Worm (Caenorhabditis elegans) whole organism, young adult: ENCODE results near the gene srz-18.

Experiments used
- F49E8.2 ChIP-seq: sonication (generic microtip); optimal IDR thresholded peaks from 3 replicates; lab custom pipeline; 2017; ENCODE audit warnings: missing genetic modification characterization, mild to moderate bottlenecking, missing compliant biosample characterization, antibody characterized with exemption, moderate library complexity; ENCODE audit not compliant: insufficient read depth
- Y67H2A.10 ChIP-seq: fragments of 200-800 bp; sonication (Bioruptor generic); conservative IDR thresholded peaks from 2 replicates; pipeline ENCODE4 v1.3.6; 2022; ENCODE audit warnings: missing genetic modification reagents, missing genetic modification characterization, missing compliant biosample characterization
- akir-1 ChIP-seq: fragments of 200-800 bp; sonication (Bioruptor generic); optimal IDR thresholded peaks from 2 replicates; lab custom pipeline; 2018; ENCODE audit warnings: mild to moderate bottlenecking, missing genetic modification characterization, moderate library complexity, missing compliant biosample characterization
- ceh-91 ChIP-seq: fragments of 200-800 bp; sonication (Bioruptor generic); IDR thresholded peaks from 2 replicates; pipeline ENCODE4 v1.3.6; 2022; ENCODE audit warnings: missing genetic modification reagents, missing genetic modification characterization, missing compliant biosample characterization
- egrh-3 ChIP-seq: fragments of 200-800 bp; sonication (Bioruptor generic); IDR thresholded peaks from 2 replicates; pipeline ENCODE4 v1.3.6; 2022; ENCODE audit warnings: missing genetic modification reagents, missing genetic modification characterization, missing compliant biosample characterization
- hlh-12 ChIP-seq: sonication (generic microtip); optimal IDR thresholded peaks from 2 replicates; lab custom pipeline; 2016; ENCODE audit warnings: missing genetic modification characterization, missing compliant biosample characterization
- pha-4 ChIP-seq: fragments of 150-350 bp; sonication (generic microtip); optimal IDR thresholded peaks from 2 replicates; lab custom pipeline; 2014; ENCODE audit warnings: missing biosample characterization, missing genetic modification reagents, missing genetic modification characterization
- rcor-1 ChIP-seq: fragments of 200-800 bp; sonication (Bioruptor generic); IDR thresholded peaks from 2 replicates; pipeline ENCODE4 v1.3.6; 2022; ENCODE audit warnings: missing genetic modification reagents, missing genetic modification characterization, missing compliant biosample characterization
- tbx-9 ChIP-seq: sonication (generic microtip); optimal IDR thresholded peaks from 2 replicates; lab custom pipeline; 2016; ENCODE audit warnings: borderline replicate concordance, missing genetic modification characterization, inconsistent platforms, missing compliant biosample characterization
- unc-62 ChIP-seq: fragments of 150-350 bp; optimal IDR thresholded peaks from 2 replicates; lab custom pipeline; 2014; ENCODE audit warnings: missing biosample characterization, missing genetic modification reagents, missing genetic modification characterization

DNA sequence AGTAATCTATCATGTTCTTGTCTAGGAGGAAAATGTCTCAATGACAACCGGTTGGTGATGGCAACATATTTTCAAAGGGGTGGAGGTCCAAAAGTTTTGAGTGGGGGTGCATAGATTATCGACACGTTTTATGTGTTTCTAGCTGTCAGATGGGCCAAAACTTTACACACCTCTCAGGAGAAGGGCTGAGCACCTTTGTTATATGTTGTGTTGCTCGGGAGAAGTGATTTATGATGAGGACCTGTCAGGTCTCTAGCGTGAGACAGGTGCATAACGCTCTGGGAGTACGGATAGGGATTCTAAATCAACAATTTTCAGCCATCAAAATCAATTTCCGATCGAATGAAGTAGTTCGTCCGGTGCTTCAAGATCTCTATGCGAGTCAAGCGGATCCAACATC is 30.1 kb downstream of the srz-18 start:
- no peak for TF ChIP-seq egrh-3 (GFP tag; lab: Robert Waterston, UW)
- no peak for TF ChIP-seq rcor-1 (GFP tag; lab: Robert Waterston, UW)
- TF ChIP-seq tbx-9: no peak
- TF ChIP-seq pha-4 (tag; lab: Kevin White, UChicago): no peak
- no peak for TF ChIP-seq ceh-91 (GFP tag; lab: Robert Waterston, UW)
- TF ChIP-seq unc-62 (GFP tag; lab: Kevin White, UChicago): no peak
- no peak for TF ChIP-seq hlh-12 (tag; lab: Kevin White, UChicago)
- TF ChIP-seq Y67H2A.10 (GFP tag; lab: Robert Waterston, UW): no peak
- no peak for TF ChIP-seq F49E8.2
- no peak for TF ChIP-seq akir-1
